Worm (Caenorhabditis elegans): ENCODE data around the gene nlp-82.

- TF ChIP-seq him-1 (tag; optimal IDR thresholded peaks at IDR 0.05), result no peak
- no peak for TF ChIP-seq W03F9.2 (tag; optimal IDR thresholded peaks at IDR 0.05)
- TF ChIP-seq dao-5 (tag; optimal IDR thresholded peaks at IDR 0.05), result no peak
Observed at ce11 chrII:9282065-9282464, 28.0 kb upstream of the nlp-82 start.
